Worm (Caenorhabditis elegans) whole organism, mixed stage, embryonic: ENCODE data around the gene ent-2.
A peak's percentile ranks its signal among the peaks of the same experiment; 100 is the strongest.

Experiments
- M03D4.4 ChIP-seq: sonication (generic microtip); optimal IDR thresholded peaks from 2 replicates; lab custom pipeline; 2017; ENCODE audit warnings: mild to moderate bottlenecking, missing genetic modification characterization, missing compliant biosample characterization
- bed-3 ChIP-seq: fragments of 200-800 bp; sonication (Bioruptor generic); optimal IDR thresholded peaks from 3 replicates; lab custom pipeline; 2018; ENCODE audit warnings: mild to moderate bottlenecking, missing genetic modification characterization, moderate library complexity, missing compliant biosample characterization
- blmp-1 ChIP-seq: fragments of 150-350 bp; optimal IDR thresholded peaks from 2 replicates; lab custom pipeline; 2014; ENCODE audit warnings: missing biosample characterization, missing genetic modification characterization
- ceh-39 ChIP-seq: fragments of 150-350 bp; optimal IDR thresholded peaks from 2 replicates; lab custom pipeline; 2014; ENCODE audit warnings: missing biosample characterization, missing genetic modification characterization
- ceh-83 ChIP-seq: fragments of 200-800 bp; sonication (Bioruptor generic); optimal IDR thresholded peaks from 2 replicates; lab custom pipeline; 2018; ENCODE audit warnings: mild to moderate bottlenecking, missing genetic modification characterization, missing compliant biosample characterization
- ces-1 ChIP-seq: fragments of 150-350 bp; optimal IDR thresholded peaks from 2 replicates; lab custom pipeline; 2014; ENCODE audit warnings: missing biosample characterization, missing genetic modification reagents, missing genetic modification characterization
- cnd-1 ChIP-seq: fragments of 200-800 bp; sonication (Bioruptor generic); optimal IDR thresholded peaks from 2 replicates; lab custom pipeline; 2018; ENCODE audit warnings: mild to moderate bottlenecking, missing genetic modification characterization, missing compliant biosample characterization
- elt-3 ChIP-seq: fragments of 150-350 bp; optimal IDR thresholded peaks from 2 replicates; lab custom pipeline; 2014; ENCODE audit warnings: missing biosample characterization, missing genetic modification characterization
- flh-1 ChIP-seq: fragments of 200-800 bp; sonication (Bioruptor generic); optimal IDR thresholded peaks from 2 replicates; lab custom pipeline; 2018; ENCODE audit warnings: mild to moderate bottlenecking, missing genetic modification characterization, moderate library complexity, missing compliant biosample characterization
- hlh-1 ChIP-seq: fragments of 150-350 bp; optimal IDR thresholded peaks from 2 replicates; lab custom pipeline; 2014; ENCODE audit warnings: missing biosample characterization, missing genetic modification reagents, missing genetic modification characterization
- lin-13 ChIP-seq: fragments of 150-350 bp; optimal IDR thresholded peaks from 2 replicates; lab custom pipeline; 2014; ENCODE audit warnings: missing biosample characterization, missing genetic modification characterization
- lin-32 ChIP-seq: fragments of 200-800 bp; sonication (Bioruptor generic); optimal IDR thresholded peaks from 2 replicates; lab custom pipeline; 2018; ENCODE audit warnings: mild to moderate bottlenecking, missing genetic modification characterization, missing compliant biosample characterization
- lsy-2 ChIP-seq: fragments of 150-350 bp; optimal IDR thresholded peaks from 2 replicates; lab custom pipeline; 2014; ENCODE audit warnings: missing biosample characterization, missing genetic modification characterization
- mab-5 ChIP-seq: fragments of 150-350 bp; optimal IDR thresholded peaks from 2 replicates; lab custom pipeline; 2014; ENCODE audit warnings: missing biosample characterization, missing genetic modification characterization
- mls-2 ChIP-seq: sonication (generic microtip); optimal IDR thresholded peaks from 2 replicates; lab custom pipeline; 2016; ENCODE audit warnings: mild to moderate bottlenecking, missing genetic modification characterization, moderate library complexity, missing compliant biosample characterization
- nhr-2 ChIP-seq: fragments of 150-350 bp; optimal IDR thresholded peaks from 2 replicates; lab custom pipeline; 2014; ENCODE audit warnings: missing biosample characterization, missing genetic modification characterization
- nhr-237 ChIP-seq: fragments of 150-350 bp; optimal IDR thresholded peaks from 2 replicates; lab custom pipeline; 2014; ENCODE audit warnings: missing biosample characterization, missing genetic modification characterization
- nhr-28 ChIP-seq: fragments of 150-350 bp; optimal IDR thresholded peaks from 2 replicates; lab custom pipeline; 2014; ENCODE audit warnings: missing biosample characterization, missing genetic modification characterization
- nhr-76 ChIP-seq: sonication (generic microtip); optimal IDR thresholded peaks from 2 replicates; lab custom pipeline; 2017; ENCODE audit warnings: missing biosample characterization, missing genetic modification characterization
- pha-4 ChIP-seq: fragments of 150-350 bp; optimal IDR thresholded peaks from 2 replicates; lab custom pipeline; 2018; ENCODE audit warnings: missing biosample characterization, missing genetic modification reagents, missing genetic modification characterization
- snpc-4 ChIP-seq: fragments of 150-350 bp; optimal IDR thresholded peaks from 2 replicates; lab custom pipeline; 2014; ENCODE audit warnings: missing biosample characterization, missing genetic modification characterization
- sptf-1 ChIP-seq: sonication (generic microtip); optimal IDR thresholded peaks from 2 replicates; lab custom pipeline; 2017; ENCODE audit warnings: mild to moderate bottlenecking, missing genetic modification characterization, moderate library complexity, missing compliant biosample characterization
- tbx-8 ChIP-seq: fragments of 200-800 bp; sonication (Bioruptor generic); optimal IDR thresholded peaks from 2 replicates; lab custom pipeline; 2018; ENCODE audit warnings: mild to moderate bottlenecking, missing genetic modification characterization, moderate library complexity, missing compliant biosample characterization
- unc-120 ChIP-seq: sonication (generic microtip); optimal IDR thresholded peaks from 2 replicates; lab custom pipeline; 2017; ENCODE audit warnings: missing genetic modification characterization, missing compliant biosample characterization; ENCODE audit not compliant: poor library complexity, severe bottlenecking
- unc-39 ChIP-seq: fragments of 150-350 bp; optimal IDR thresholded peaks from 2 replicates; lab custom pipeline; 2014; ENCODE audit warnings: missing biosample characterization, missing genetic modification characterization
- unc-62 ChIP-seq: fragments of 150-350 bp; optimal IDR thresholded peaks from 2 replicates; lab custom pipeline; 2014; ENCODE audit warnings: missing biosample characterization, missing genetic modification reagents, missing genetic modification characterization
- zip-8 ChIP-seq: fragments of 150-350 bp; optimal IDR thresholded peaks from 2 replicates; lab custom pipeline; 2014; ENCODE audit warnings: missing biosample characterization, missing genetic modification characterization
- ztf-11 ChIP-seq: fragments of 150-350 bp; optimal IDR thresholded peaks from 2 replicates; lab custom pipeline; 2014; ENCODE audit warnings: missing biosample characterization, missing genetic modification characterization

ent-2 gene

DNA sequence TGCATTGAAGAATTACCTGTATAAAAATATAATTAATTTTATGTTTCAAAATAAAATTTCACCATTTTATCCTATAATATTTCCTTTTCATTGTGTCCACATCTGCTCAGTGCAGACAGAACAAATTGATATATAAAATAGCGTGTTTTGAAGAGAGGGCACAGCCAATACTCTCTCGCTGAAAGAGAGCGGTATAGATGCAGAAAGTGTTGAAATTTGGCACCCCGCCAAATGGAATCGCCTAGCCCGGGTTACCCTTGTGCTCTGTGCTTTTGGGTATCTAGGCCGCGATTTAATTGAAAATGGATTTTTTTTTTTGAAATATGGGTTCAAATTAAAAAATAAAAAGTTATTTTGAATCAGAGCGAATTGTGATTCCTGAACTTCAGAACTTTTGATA, 16.3 kb downstream of the ent-2 start:
- TF ChIP-seq unc-120 (tag; lab: Kevin White, UChicago) (peak; percentile 29), lin-32 (no peak), tbx-8 (GFP tag; lab: Kevin White, UChicago) (no peak), elt-3 (tag; lab: Kevin White, UChicago) (no peak), pha-4 (no peak), ces-1 (GFP tag; lab: Kevin White, UChicago) (peak; percentile 60), mab-5 (tag; lab: Kevin White, UChicago) (no peak)

DNA sequence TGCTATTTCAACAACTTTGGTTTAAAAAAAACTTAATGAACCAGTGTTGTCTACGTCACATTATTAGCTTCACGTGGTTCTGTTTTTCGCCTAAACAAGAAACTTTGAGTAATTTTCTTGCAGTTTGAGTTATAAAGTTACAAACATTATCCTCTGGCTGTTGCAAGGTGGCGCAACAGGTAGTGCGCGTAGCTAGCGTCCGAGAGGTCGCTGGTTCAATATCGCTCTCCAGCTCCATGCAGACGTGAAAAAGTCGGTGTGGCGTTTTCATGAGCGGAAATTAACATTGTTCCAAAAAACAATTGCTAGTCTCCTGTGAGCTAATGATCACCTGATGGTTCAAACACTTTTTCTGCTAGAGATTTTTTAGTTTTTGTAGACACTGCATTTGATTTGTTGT, 18.4 kb downstream of the ent-2 start:
- TF ChIP-seq bed-3 (GFP tag; lab: Kevin White, UChicago) (no peak), ces-1 (GFP tag; lab: Kevin White, UChicago) (no peak), M03D4.4 (tag; lab: Kevin White, UChicago) (no peak), nhr-76 (tag; lab: Kevin White, UChicago) (no peak)

DNA sequence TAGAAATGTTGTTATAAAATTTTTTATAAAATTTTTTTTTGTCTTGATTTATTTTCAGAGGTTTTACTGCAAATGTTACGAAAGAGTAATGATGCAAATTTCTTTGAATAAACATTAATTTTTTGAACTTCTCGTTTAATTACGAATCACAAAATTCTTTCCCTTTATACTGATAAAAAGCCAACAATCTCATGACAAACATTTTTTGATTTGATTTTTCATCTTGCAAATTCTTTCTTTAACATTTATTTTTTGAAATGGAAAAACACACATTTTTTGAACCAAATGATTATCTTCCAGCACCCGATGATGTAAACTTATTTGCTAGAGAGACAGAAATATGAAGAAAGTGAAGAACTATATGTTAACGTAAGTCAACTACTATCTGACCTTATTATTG, 19.3 kb downstream of the ent-2 start, which contains the start of gene K09E9.1:
TSS of gene K09E9.1 (plus strand) at position 301 of the 400 bp plus-strand sequence.
- TF ChIP-seq lsy-2 (tag; lab: Kevin White, UChicago) (no peak), M03D4.4 (tag; lab: Kevin White, UChicago) (no peak), bed-3 (GFP tag; lab: Kevin White, UChicago) (no peak), unc-39 (tag; lab: Kevin White, UChicago) (no peak), cnd-1 (tag; lab: Kevin White, UChicago) (no peak), snpc-4 (tag; lab: Kevin White, UChicago) (no peak), ces-1 (GFP tag; lab: Kevin White, UChicago) (no peak), nhr-2 (tag; lab: Kevin White, UChicago) (no peak), nhr-237 (tag; lab: Kevin White, UChicago) (no peak), hlh-1 (tag; lab: Kevin White, UChicago) (no peak), nhr-76 (tag; lab: Kevin White, UChicago) (no peak), blmp-1 (tag; lab: Kevin White, UChicago) (no peak), pha-4 (no peak), unc-120 (tag; lab: Kevin White, UChicago) (no peak), flh-1 (GFP tag; lab: Kevin White, UChicago) (no peak), lin-13 (no peak), ceh-39 (tag; lab: Kevin White, UChicago) (no peak), ceh-83 (GFP tag; lab: Kevin White, UChicago) (no peak), mls-2 (tag; lab: Kevin White, UChicago) (no peak), nhr-28 (no peak)

DNA sequence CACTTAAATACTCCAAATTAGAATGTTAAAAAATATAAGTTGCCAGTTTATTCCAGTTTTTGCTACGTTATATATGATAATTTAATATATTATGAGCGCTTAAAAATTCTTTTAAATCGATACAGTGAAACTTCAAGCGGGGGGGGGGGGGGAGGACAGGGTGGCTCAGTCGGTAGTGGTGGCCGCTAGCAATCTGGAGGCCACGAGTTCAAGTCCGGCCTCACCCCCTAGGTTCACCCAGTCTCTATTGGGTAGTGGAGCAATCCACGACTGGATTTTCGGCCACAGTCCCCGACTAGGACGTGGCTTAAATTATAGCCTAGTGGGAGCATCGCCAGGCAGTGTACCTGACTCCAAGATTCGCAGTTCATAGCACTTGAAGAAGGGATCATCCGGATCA, 20.1 kb downstream of the ent-2 start:
- TF ChIP-seq ceh-83 (GFP tag; lab: Kevin White, UChicago) (no peak), hlh-1 (tag; lab: Kevin White, UChicago) (no peak), unc-120 (tag; lab: Kevin White, UChicago) (no peak), tbx-8 (GFP tag; lab: Kevin White, UChicago) (no peak), sptf-1 (no peak)

DNA sequence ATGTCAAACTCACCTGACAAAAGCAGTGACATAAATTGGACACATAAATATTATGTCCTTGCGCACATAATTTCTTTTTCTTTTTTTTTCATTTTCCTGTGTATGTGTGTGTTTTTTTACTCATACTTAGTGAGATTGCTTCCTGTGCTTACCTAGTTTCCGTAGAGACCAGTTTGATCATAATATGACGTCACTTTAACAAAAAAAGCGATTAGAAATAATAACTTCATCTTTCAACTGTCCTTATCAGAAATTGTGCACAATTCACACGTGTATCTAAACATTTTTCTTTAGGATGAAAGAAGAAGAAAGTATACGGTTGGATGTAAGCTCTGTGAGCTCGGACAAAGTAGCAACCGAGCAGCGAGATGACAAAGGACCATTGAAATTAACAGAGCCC, 21.2 kb downstream of the ent-2 start:
- TF ChIP-seq sptf-1 (no peak), ceh-39 (tag; lab: Kevin White, UChicago) (no peak), lsy-2 (tag; lab: Kevin White, UChicago) (no peak), zip-8 (tag; lab: Kevin White, UChicago) (peak; percentile 19)

DNA sequence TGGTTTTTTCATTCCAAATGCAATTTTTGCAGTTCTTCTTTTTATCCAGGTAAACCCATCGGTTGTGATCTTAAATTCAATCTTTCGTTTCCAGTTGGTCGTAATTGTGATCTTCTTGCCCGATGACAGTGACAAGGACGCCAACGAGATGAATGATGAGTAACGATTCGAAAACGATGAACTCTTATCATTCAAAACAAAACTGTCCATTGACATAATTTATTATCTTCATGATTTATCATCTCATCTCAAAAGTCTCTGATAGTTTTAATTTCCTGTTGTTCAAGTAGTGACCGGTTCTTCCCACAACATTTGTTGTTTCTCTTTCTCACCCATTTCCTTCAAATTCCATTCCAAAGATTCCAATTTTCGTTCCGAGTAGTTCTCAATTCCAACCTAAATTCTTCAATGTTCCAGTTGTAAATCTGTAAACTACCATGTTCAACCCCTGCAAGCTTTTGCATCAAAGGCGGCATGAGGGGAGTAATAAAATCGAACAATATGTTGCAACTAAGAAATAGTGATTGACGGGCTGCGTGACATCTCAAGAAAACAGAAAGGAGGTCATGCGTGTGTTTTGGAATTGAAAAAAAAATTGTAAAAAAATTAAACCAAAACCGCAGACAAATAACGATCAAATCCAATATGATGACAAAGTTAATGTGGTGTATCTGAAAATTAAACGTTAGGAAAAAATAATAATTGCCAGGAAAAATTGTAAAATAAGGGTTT, 25.4 kb downstream of the ent-2 start:
- TF ChIP-seq ceh-39 (tag; lab: Kevin White, UChicago) = no peak
- TF ChIP-seq unc-62 = peak; percentile 28
- TF ChIP-seq cnd-1 (tag; lab: Kevin White, UChicago) = no peak
- TF ChIP-seq ceh-83 (GFP tag; lab: Kevin White, UChicago) = no peak
- TF ChIP-seq nhr-237 (tag; lab: Kevin White, UChicago) = no peak
- no peak for TF ChIP-seq ztf-11 (tag; lab: Kevin White, UChicago)
- no peak for TF ChIP-seq M03D4.4 (tag; lab: Kevin White, UChicago)
- no peak for TF ChIP-seq bed-3 (GFP tag; lab: Kevin White, UChicago)
- TF ChIP-seq, all 35 proteins: peak for 1
